Worm (Caenorhabditis elegans) whole organism, L3 larva: Measurements from ENCODE around the gene F59C12.4.

Experiments
- ZK546.5 ChIP-seq: sonication (generic microtip); optimal IDR thresholded peaks from 2 replicates; lab custom pipeline; 2017; ENCODE audit warnings: missing biosample characterization, missing genetic modification characterization
- daf-12 ChIP-seq: fragments of 150-350 bp; optimal IDR thresholded peaks from 2 replicates; lab custom pipeline; 2014; ENCODE audit warnings: missing biosample characterization, missing genetic modification reagents, missing genetic modification characterization
- egl-27 ChIP-seq: sonication (generic microtip); optimal IDR thresholded peaks from 4 replicates; lab custom pipeline; 2017; ENCODE audit warnings: missing biosample characterization, missing genetic modification reagents, missing genetic modification characterization
- lin-39 ChIP-seq: fragments of 150-350 bp; optimal IDR thresholded peaks from 2 replicates; lab custom pipeline; 2018; ENCODE audit warnings: missing biosample characterization, missing genetic modification reagents, missing genetic modification characterization
- mdl-1 ChIP-seq: fragments of 150-350 bp; optimal IDR thresholded peaks from 2 replicates; lab custom pipeline; 2014; ENCODE audit warnings: missing biosample characterization, missing genetic modification characterization
- nhr-76 ChIP-seq: fragments of 150-350 bp; sonication (generic microtip); optimal IDR thresholded peaks from 5 replicates; lab custom pipeline; 2014; ENCODE audit warnings: missing biosample characterization, missing genetic modification characterization
- pha-4 ChIP-seq: fragments of 150-350 bp; optimal IDR thresholded peaks from 2 replicates; lab custom pipeline; 2014; ENCODE audit warnings: missing biosample characterization, missing genetic modification reagents, missing genetic modification characterization
- pqm-1 ChIP-seq: fragments of 150-350 bp; optimal IDR thresholded peaks from 2 replicates; lab custom pipeline; 2017; ENCODE audit warnings: missing biosample characterization, missing genetic modification characterization, inconsistent platforms
- skn-1 ChIP-seq: fragments of 150-350 bp; optimal IDR thresholded peaks from 2 replicates; lab custom pipeline; 2014; ENCODE audit warnings: missing biosample characterization, missing genetic modification characterization
- snpc-4 ChIP-seq: fragments of 150-350 bp; optimal IDR thresholded peaks from 2 replicates; lab custom pipeline; 2014; ENCODE audit warnings: missing biosample characterization, missing genetic modification characterization
- unc-39 ChIP-seq: sonication (generic microtip); optimal IDR thresholded peaks from 4 replicates; lab custom pipeline; 2017; ENCODE audit warnings: missing biosample characterization, missing genetic modification characterization
- unc-62 ChIP-seq: fragments of 150-350 bp; sonication (generic microtip); optimal IDR thresholded peaks from 4 replicates; lab custom pipeline; 2014; ENCODE audit warnings: missing biosample characterization, missing genetic modification reagents, missing genetic modification characterization

- TF ChIP-seq skn-1 (tag; lab: Kevin White, UChicago) (no peak), ZK546.5 (tag; lab: Kevin White, UChicago) (no peak), egl-27 (no peak), lin-39 (tag; lab: Kevin White, UChicago) (no peak), pqm-1 (tag; lab: Kevin White, UChicago) (no peak), unc-62 (GFP tag; lab: Kevin White, UChicago) (no peak), unc-39 (no peak), nhr-76 (tag; lab: Kevin White, UChicago) (no peak), mdl-1 (tag; lab: Kevin White, UChicago) (no peak), pha-4 (tag; lab: Kevin White, UChicago) (no peak), snpc-4 (tag; lab: Kevin White, UChicago) (no peak), daf-12 (tag; lab: Kevin White, UChicago) (no peak)
These were observed at the start of gene F59C12.4 for ce11 chrX:16602457-16602856.
